Worm (Caenorhabditis elegans): ENCODE measurements around the gene F40G9.5.

DNA sequence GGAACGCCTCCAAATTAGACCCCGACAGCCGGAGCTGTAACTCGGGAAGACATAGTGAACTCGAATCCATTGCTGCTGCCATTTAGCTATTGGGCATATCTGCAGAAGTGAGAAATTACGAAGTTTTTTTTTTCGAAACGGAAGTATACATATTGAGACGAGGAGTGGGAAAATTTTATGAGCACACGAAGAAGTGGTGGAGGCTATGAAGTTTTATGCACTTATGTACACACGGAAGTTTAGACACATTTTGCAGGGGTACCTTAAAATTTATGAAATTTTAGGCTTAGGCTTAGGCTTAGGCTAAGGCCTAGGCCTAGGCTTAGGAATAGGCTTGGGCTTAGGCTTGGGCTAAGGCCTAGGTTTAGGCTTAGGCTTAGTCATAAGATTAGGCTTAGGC, 26.0 kb downstream of the F40G9.5 start, which contains the start of gene W10C4.1:
- TF ChIP-seq ztf-11 (tag; optimal IDR thresholded peaks at IDR 0.05) (no peak), zip-2 (tag; optimal IDR thresholded peaks at IDR 0.05) (no peak), daf-12 (tag; optimal IDR thresholded peaks at IDR 0.05) (no peak), nhr-111 (GFP tag; optimal IDR thresholded peaks at IDR 0.05) (no peak), dpl-1 (GFP tag; optimal IDR thresholded peaks at IDR 0.05) (no peak), nhr-11 (tag; optimal IDR thresholded peaks at IDR 0.05) (no peak), zag-1 (tag; optimal IDR thresholded peaks at IDR 0.05) (no peak), unc-62 (GFP tag; optimal IDR thresholded peaks at IDR 0.05 in 1 of 2) (no peak), unc-62 (tag; optimal IDR thresholded peaks at IDR 0.05) (no peak), ceh-28 (tag; optimal IDR thresholded peaks at IDR 0.05) (no peak), F37D6.2 (tag; optimal IDR thresholded peaks at IDR 0.05) (no peak), F44E2.7 (GFP tag; IDR thresholded peaks at IDR 0.05) (no peak), fkh-10 (GFP tag; optimal IDR thresholded peaks at IDR 0.05) (no peak), Y105C5A.15 (GFP tag; IDR thresholded peaks at IDR 0.05) (no peak)
